Worm (Caenorhabditis elegans) whole organism, L3 larva: ENCODE data around the gene try-11.

Experiments
- mml-1 ChIP-seq: fragments of 150-350 bp; sonication (generic microtip); optimal IDR thresholded peaks from 3 replicates; lab custom pipeline; 2014; ENCODE audit warnings: missing biosample characterization, missing genetic modification characterization
- tbx-2 ChIP-seq: sonication (generic microtip); optimal IDR thresholded peaks from 2 replicates; lab custom pipeline; 2016; ENCODE audit warnings: mild to moderate bottlenecking, missing genetic modification characterization, missing compliant biosample characterization

DNA sequence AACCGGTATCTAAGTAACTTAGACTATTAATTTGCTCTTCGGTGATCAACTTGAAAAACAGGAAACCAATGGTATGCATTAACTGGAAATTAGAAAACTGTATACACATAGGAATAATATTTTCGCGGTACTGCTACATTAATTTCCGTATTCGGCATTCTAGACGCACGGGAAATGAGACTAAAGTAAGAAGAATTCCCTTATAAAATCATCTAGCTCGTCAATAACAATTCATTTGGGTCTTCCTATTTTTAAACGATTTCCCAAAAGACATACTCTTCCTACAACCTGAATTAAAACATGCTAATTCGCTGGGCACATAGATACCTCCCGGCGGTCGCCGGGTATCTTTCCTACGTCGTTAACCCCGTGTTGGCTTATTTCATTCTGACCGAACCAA is 49.2 kb upstream of the try-11 start, which contains the start of gene srj-13:
- TF ChIP-seq mml-1 (tag; lab: Kevin White, UChicago) (no peak), tbx-2 (no peak)
